Worm (Caenorhabditis elegans): Measurements from ENCODE around the gene M163.7.

M163.7 gene

DNA sequence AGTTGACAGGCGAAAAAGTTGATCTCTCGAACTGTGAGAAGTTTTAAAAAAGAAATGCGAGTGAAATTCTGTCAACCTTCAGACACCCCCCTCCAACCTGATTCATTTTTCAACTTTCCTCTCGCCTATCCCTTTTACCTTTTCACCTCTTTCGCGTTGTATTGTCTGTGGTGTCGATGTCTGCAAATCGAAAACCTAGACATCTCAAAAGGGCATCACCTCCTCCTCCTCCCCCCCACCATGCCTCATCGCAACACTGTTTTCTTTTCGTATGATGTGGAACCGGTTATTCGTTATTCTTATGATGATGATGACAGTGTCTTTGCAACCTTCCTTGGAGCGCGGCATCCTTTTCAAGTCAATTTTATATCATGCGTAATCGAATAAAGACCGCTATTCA is 43.4 kb downstream of the M163.7 start (continued):
- no peak for TF ChIP-seq R02D3.7 (tag; optimal IDR thresholded peaks at IDR 0.05)
- TF ChIP-seq aly-2 (tag; optimal IDR thresholded peaks at IDR 0.05), result no peak
- TF ChIP-seq nhr-23 (tag; optimal IDR thresholded peaks at IDR 0.05), result no peak
- peak; percentile 53 for TF ChIP-seq nhr-129 (tag; optimal IDR thresholded peaks at IDR 0.05)
- no peak for TF ChIP-seq nhr-12 (tag; optimal IDR thresholded peaks at IDR 0.05)
- TF ChIP-seq fos-1 (tag; optimal IDR thresholded peaks at IDR 0.05), result peak; percentile 43
- no peak for TF ChIP-seq skn-1 (tag; optimal IDR thresholded peaks at IDR 0.05)
- no peak for TF ChIP-seq mbf-1 (tag; optimal IDR thresholded peaks at IDR 0.05)
- TF ChIP-seq ceh-16 (tag; optimal IDR thresholded peaks at IDR 0.05), result peak; percentile 47
- TF ChIP-seq nhr-10 (tag; optimal IDR thresholded peaks at IDR 0.05), result no peak
- TF ChIP-seq lin-39 (tag; optimal IDR thresholded peaks at IDR 0.05), result no peak
- no peak for TF ChIP-seq nhr-237 (tag; optimal IDR thresholded peaks at IDR 0.05)
- TF ChIP-seq ZK546.5 (tag; optimal IDR thresholded peaks at IDR 0.05), result no peak
- TF ChIP-seq ama-1 (optimal IDR thresholded peaks at IDR 0.05), result no peak
- TF ChIP-seq ztf-11 (tag; optimal IDR thresholded peaks at IDR 0.05), result no peak
- TF ChIP-seq elt-3 (tag; optimal IDR thresholded peaks at IDR 0.05), result no peak
- TF ChIP-seq mab-5 (tag; optimal IDR thresholded peaks at IDR 0.05), result no peak
- TF ChIP-seq blmp-1 (tag; optimal IDR thresholded peaks at IDR 0.05; ENCODE audit: insufficient read depth), result peak; percentile 97
- no peak for TF ChIP-seq mdl-1 (tag; optimal IDR thresholded peaks at IDR 0.05)
- TF ChIP-seq lsy-2 (tag; optimal IDR thresholded peaks at IDR 0.05), result no peak
- no peak for TF ChIP-seq unc-62 (GFP tag; optimal IDR thresholded peaks at IDR 0.05)

DNA sequence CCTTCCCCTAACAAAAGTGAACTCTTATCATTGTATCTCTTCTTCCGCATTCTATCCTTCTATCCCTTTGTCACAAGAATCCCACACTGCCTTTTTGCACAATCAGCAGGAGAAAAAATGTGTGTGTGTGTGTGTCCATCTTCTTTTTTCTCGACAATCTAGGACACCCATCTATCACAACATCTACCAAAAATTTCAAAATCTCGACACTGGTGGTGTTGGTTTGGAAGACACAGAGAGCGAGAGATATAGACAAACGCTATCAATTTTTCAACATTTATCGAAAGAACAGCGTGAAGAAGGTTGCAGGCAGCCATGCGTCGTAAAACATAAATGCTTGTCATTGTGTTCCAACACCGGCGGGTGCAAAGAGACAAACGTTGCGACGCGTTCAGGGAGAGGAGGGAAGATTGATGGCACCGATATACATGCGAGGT is 44.2 kb downstream of the M163.7 start:
- TF ChIP-seq blmp-1 (tag; optimal IDR thresholded peaks at IDR 0.05; ENCODE audit: insufficient read depth) (peak; percentile 73), F13H6.1 (tag; optimal IDR thresholded peaks at IDR 0.05) (peak; percentile 81), nhr-129 (tag; optimal IDR thresholded peaks at IDR 0.05) (peak; percentile 82), nhr-77 (tag; optimal IDR thresholded peaks at IDR 0.05) (no peak), lin-13 (GFP tag; optimal IDR thresholded peaks at IDR 0.05) (peak; percentile 24), ceh-16 (tag; optimal IDR thresholded peaks at IDR 0.05) (peak; percentile 67), sma-9 (GFP tag; optimal IDR thresholded peaks at IDR 0.05) (peak; percentile 93), sma-9 (tag; optimal IDR thresholded peaks at IDR 0.05) (no peak), crh-2 (tag; optimal IDR thresholded peaks at IDR 0.05) (peak; percentile 46), nhr-25 (tag; optimal IDR thresholded peaks at IDR 0.05) (peak; percentile 88), elt-1 (tag; optimal IDR thresholded peaks at IDR 0.05) (peak; percentile 46), egl-27 (tag; optimal IDR thresholded peaks at IDR 0.05) (peak; percentile 91), C34F6.9 (tag; optimal IDR thresholded peaks at IDR 0.05) (peak; percentile 49), nhr-6 (tag; optimal IDR thresholded peaks at IDR 0.05) (peak; percentile 51), ceh-82 (tag; optimal IDR thresholded peaks at IDR 0.05) (no peak), sem-4 (tag; optimal IDR thresholded peaks at IDR 0.05) (peak; percentile 78), unc-39 (tag; optimal IDR thresholded peaks at IDR 0.05) (no peak), ztf-1 (GFP tag; conservative IDR thresholded peaks at IDR 0.05) (no peak), fos-1 (tag; optimal IDR thresholded peaks at IDR 0.05) (peak; percentile 53), ztf-4 (tag; optimal IDR thresholded peaks at IDR 0.05) (peak; percentile 24), ama-1 (optimal IDR thresholded peaks at IDR 0.05) (no peak), unc-62 (GFP tag; optimal IDR thresholded peaks at IDR 0.05) (peak; percentile 74), sma-3 (GFP tag; optimal IDR thresholded peaks at IDR 0.05) (peak; percentile 66), dmd-4 (tag; optimal IDR thresholded peaks at IDR 0.05) (no peak), nhr-21 (tag; optimal IDR thresholded peaks at IDR 0.05) (peak; percentile 84), lsy-2 (tag; optimal IDR thresholded peaks at IDR 0.05) (peak in 1 of 2 experiments; percentile 64), mdl-1 (tag; optimal IDR thresholded peaks at IDR 0.05) (peak in 1 of 2 experiments; percentile 10)

DNA sequence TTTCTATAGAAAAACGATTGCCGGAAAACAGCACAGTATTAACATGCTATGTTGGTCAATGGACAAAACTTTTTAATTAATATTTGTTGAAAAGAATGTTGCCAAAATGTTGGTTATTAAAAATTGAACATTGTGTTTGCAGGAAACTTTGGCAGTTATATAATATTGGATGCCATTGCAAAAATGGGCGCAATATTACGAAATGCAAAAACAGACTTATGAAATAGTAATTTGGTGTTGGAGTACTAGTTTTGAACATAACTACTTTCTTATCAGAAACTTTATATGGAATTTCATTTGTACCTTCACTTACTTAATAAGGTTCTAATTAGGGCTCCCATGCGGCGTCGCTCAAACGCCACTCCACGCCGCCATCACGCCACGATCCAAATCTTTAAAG is 45.7 kb downstream of the M163.7 start:
- TF ChIP-seq sma-3 (GFP tag; optimal IDR thresholded peaks at IDR 0.05) (no peak), ZK546.5 (tag; optimal IDR thresholded peaks at IDR 0.05) (no peak), nhr-129 (tag; optimal IDR thresholded peaks at IDR 0.05) (peak; percentile 75)

DNA sequence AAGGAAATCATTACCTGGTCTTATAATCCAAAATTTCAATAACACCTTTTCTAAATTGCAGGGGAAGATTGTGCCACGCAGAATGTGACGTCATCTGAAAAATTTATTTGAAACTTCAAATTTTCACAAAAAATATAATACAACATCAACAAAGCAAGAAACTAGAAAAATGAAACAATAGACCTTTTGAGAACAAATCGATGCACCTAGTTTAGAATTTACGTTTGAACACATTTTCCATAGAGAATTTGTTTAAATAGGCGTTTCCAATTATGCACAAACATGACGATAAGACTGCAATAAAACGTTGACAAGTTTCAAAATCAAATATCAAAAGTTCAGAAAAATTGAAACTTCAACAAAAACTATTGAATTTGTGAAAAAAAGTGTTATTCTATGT is 48.2 kb downstream of the M163.7 start, which contains the start of gene fbxa-141:
TSS of gene fbxa-141 (minus strand) at position 101 of the 400 bp plus-strand sequence.
- TF ChIP-seq sem-4 (tag; optimal IDR thresholded peaks at IDR 0.05) (no peak), lin-39 (tag; optimal IDR thresholded peaks at IDR 0.05) (no peak), egl-27 (tag; optimal IDR thresholded peaks at IDR 0.05) (no peak), gmeb-1 (tag; optimal IDR thresholded peaks at IDR 0.05) (no peak), ceh-82 (tag; optimal IDR thresholded peaks at IDR 0.05) (no peak), C34F6.9 (tag; optimal IDR thresholded peaks at IDR 0.05) (no peak), elt-1 (tag; optimal IDR thresholded peaks at IDR 0.05) (no peak), nhr-10 (tag; optimal IDR thresholded peaks at IDR 0.05) (no peak), nhr-129 (tag; optimal IDR thresholded peaks at IDR 0.05) (no peak), sma-9 (GFP tag; optimal IDR thresholded peaks at IDR 0.05) (no peak), sma-9 (tag; optimal IDR thresholded peaks at IDR 0.05) (no peak), blmp-1 (tag; optimal IDR thresholded peaks at IDR 0.05; ENCODE audit: insufficient read depth) (no peak), snpc-4 (tag; optimal IDR thresholded peaks at IDR 0.05) (no peak), lsy-2 (tag; optimal IDR thresholded peaks at IDR 0.05) (no peak), zag-1 (tag; optimal IDR thresholded peaks at IDR 0.05) (no peak), mdl-1 (tag; optimal IDR thresholded peaks at IDR 0.05) (no peak), nhr-77 (tag; optimal IDR thresholded peaks at IDR 0.05) (no peak), nhr-25 (tag; optimal IDR thresholded peaks at IDR 0.05) (no peak), Y55F3AM.14 (GFP tag; optimal IDR thresholded peaks at IDR 0.05) (no peak), mbf-1 (tag; optimal IDR thresholded peaks at IDR 0.05) (no peak)

Measured in whole organism, L2 larva.